Fruit fly (Drosophila melanogaster) whole organism, embryonic: ENCODE data around the gene udt.

Experiments
- Ada2b ChIP-seq: fragments of 200-800 bp; sonication (Bioruptor generic); IDR thresholded peaks from 2 replicates; pipeline ENCODE4 v1.3.6; 2022; ENCODE audit warnings: missing biosample characterization, missing genetic modification characterization
- Atf6 ChIP-seq: fragments of 200-800 bp; sonication (Bioruptor generic); IDR thresholded peaks from 2 replicates; pipeline ENCODE4 v1.3.6; 2022; ENCODE audit warnings: missing biosample characterization, missing genetic modification characterization
- CG10543 ChIP-seq: fragments of 200-800 bp; sonication (Bioruptor generic); optimal IDR thresholded peaks from 3 replicates; lab custom pipeline; 2017; ENCODE audit warnings: missing biosample characterization, mild to moderate bottlenecking, missing genetic modification characterization, moderate library complexity
- CG12942 ChIP-seq: fragments of 200-800 bp; sonication (Bioruptor generic); optimal IDR thresholded peaks from 3 replicates; lab custom pipeline; 2016; ENCODE audit warnings: missing biosample characterization, missing genetic modification characterization
- CG14965 ChIP-seq: fragments of 200-800 bp; sonication (Bioruptor generic); optimal IDR thresholded peaks from 2 replicates; lab custom pipeline; 2016; ENCODE audit warnings: missing biosample characterization, missing genetic modification characterization, borderline replicate concordance
- CG15601 ChIP-seq: fragments of 200-800 bp; sonication (Bioruptor generic); optimal IDR thresholded peaks from 3 replicates; lab custom pipeline; 2019; ENCODE audit warnings: missing biosample characterization, mild to moderate bottlenecking, missing genetic modification characterization, moderate library complexity
- CG17328 ChIP-seq: fragments of 200-800 bp; sonication (Bioruptor generic); IDR thresholded peaks from 2 replicates; pipeline ENCODE4 v1.3.6; 2022; ENCODE audit warnings: missing biosample characterization, missing genetic modification characterization
- CG2120 ChIP-seq: fragments of 200-800 bp; sonication (Bioruptor generic); optimal IDR thresholded peaks from 3 replicates; lab custom pipeline; 2016; ENCODE audit warnings: missing biosample characterization, missing genetic modification characterization
- CG2712 ChIP-seq: fragments of 200-800 bp; optimal IDR thresholded peaks from 3 replicates; lab custom pipeline; 2019; ENCODE audit warnings: missing biosample characterization, mild to moderate bottlenecking, missing genetic modification characterization, moderate library complexity
- CG30020 ChIP-seq: fragments of 200-800 bp; optimal IDR thresholded peaks from 2 replicates; lab custom pipeline; 2019; ENCODE audit warnings: missing biosample characterization, mild to moderate bottlenecking, missing genetic modification characterization, moderate library complexity
- CG3407 ChIP-seq: fragments of 200-800 bp; sonication (Bioruptor generic); optimal IDR thresholded peaks from 2 replicates; lab custom pipeline; 2018; ENCODE audit warnings: missing biosample characterization, mild to moderate bottlenecking, missing genetic modification characterization
- CG43689 ChIP-seq: fragments of 200-800 bp; sonication (Bioruptor generic); IDR thresholded peaks from 2 replicates; pipeline ENCODE4 v1.3.6; 2022; ENCODE audit warnings: missing biosample characterization, missing genetic modification characterization
- CG4617 ChIP-seq: fragments of 200-800 bp; sonication (Bioruptor generic); optimal IDR thresholded peaks from 3 replicates; lab custom pipeline; 2016; ENCODE audit warnings: missing biosample characterization, missing genetic modification characterization, borderline replicate concordance
- CG6813 ChIP-seq: fragments of 200-800 bp; sonication (Bioruptor generic); optimal IDR thresholded peaks from 2 replicates; lab custom pipeline; 2017; ENCODE audit warnings: missing biosample characterization, missing genetic modification characterization, mild to moderate bottlenecking, moderate library complexity, missing genetic modification reagents
- CG7271 ChIP-seq: fragments of 200-800 bp; sonication (Bioruptor generic); optimal IDR thresholded peaks from 2 replicates; lab custom pipeline; 2018; ENCODE audit warnings: missing biosample characterization, mild to moderate bottlenecking, missing genetic modification characterization, moderate library complexity
- CrebB ChIP-seq: fragments of 200-800 bp; sonication (Bioruptor generic); optimal IDR thresholded peaks from 3 replicates; lab custom pipeline; 2018; ENCODE audit warnings: missing biosample characterization, mild to moderate bottlenecking, missing genetic modification characterization
- Dip2 ChIP-seq: fragments of 200-800 bp; sonication (Bioruptor generic); IDR thresholded peaks from 2 replicates; pipeline ENCODE4 v1.3.6; 2022; ENCODE audit warnings: missing biosample characterization, missing genetic modification characterization
- Fer2 ChIP-seq: fragments of 200-800 bp; sonication (Bioruptor generic); optimal IDR thresholded peaks from 2 replicates; lab custom pipeline; 2018; ENCODE audit warnings: missing biosample characterization, mild to moderate bottlenecking, missing genetic modification characterization, moderate library complexity
- GATAe ChIP-seq: fragments of 200-800 bp; sonication (Bioruptor generic); conservative IDR thresholded peaks from 2 replicates; pipeline ENCODE4 v1.3.6; 2022; ENCODE audit warnings: missing biosample characterization, missing genetic modification characterization
- Hand ChIP-seq: fragments of 200-800 bp; sonication (Bioruptor generic); optimal IDR thresholded peaks from 2 replicates; lab custom pipeline; 2017; ENCODE audit warnings: mild to moderate bottlenecking, missing biosample characterization, missing genetic modification reagents, missing genetic modification characterization
- Hr51 ChIP-seq, 2 experiments: fragments of 200-800 bp; sonication (Bioruptor generic); optimal IDR thresholded peaks; 2 replicates in 1 of 2; 3 replicates in 1 of 2; lab custom pipeline; 2016 to 2018; ENCODE audit warnings: missing biosample characterization in 2 of 2, missing genetic modification characterization in 2 of 2, mild to moderate bottlenecking in 1 of 2, moderate library complexity in 1 of 2
- MBD-R2 ChIP-seq: fragments of 200-800 bp; sonication (Bioruptor generic); IDR thresholded peaks from 2 replicates; pipeline ENCODE4 v1.3.6; 2022; ENCODE audit warnings: missing biosample characterization, missing genetic modification characterization
- Med ChIP-seq: fragments of 200-800 bp; sonication (Bioruptor generic); peaks from one replicate; lab custom pipeline; 2016; ENCODE audit warnings: missing biosample characterization, missing genetic modification characterization, mild to moderate bottlenecking, inconsistent platforms, moderate library complexity
- Nf-YA ChIP-seq: fragments of 200-800 bp; sonication (Bioruptor generic); IDR thresholded peaks from 2 replicates; pipeline ENCODE4 v1.3.6; 2022; ENCODE audit warnings: missing biosample characterization, missing genetic modification characterization
- NfI ChIP-seq: fragments of 200-800 bp; sonication (Bioruptor generic); optimal IDR thresholded peaks from 3 replicates; lab custom pipeline; 2018; ENCODE audit warnings: missing biosample characterization, mild to moderate bottlenecking, missing genetic modification characterization, moderate library complexity
- Opbp ChIP-seq: fragments of 200-800 bp; sonication (Bioruptor generic); IDR thresholded peaks from 3 replicates; pipeline ENCODE4 v1.3.6; 2022; ENCODE audit warnings: missing biosample characterization, missing genetic modification characterization; ENCODE audit not compliant: partially characterized antibody
- Scr ChIP-seq: fragments of 200-800 bp; sonication (Bioruptor generic); IDR thresholded peaks from 2 replicates; pipeline ENCODE4 v1.3.6; 2022; ENCODE audit warnings: missing biosample characterization, missing genetic modification characterization; ENCODE audit not compliant: partially characterized antibody
- Sin3A ChIP-seq: fragments of >200 bp; optimal IDR thresholded peaks from 2 replicates; lab custom pipeline; 2018
- TFAM ChIP-seq: fragments of 200-800 bp; sonication (Bioruptor generic); optimal IDR thresholded peaks from 2 replicates; lab custom pipeline; 2017; ENCODE audit warnings: missing biosample characterization, missing genetic modification characterization, inconsistent platforms
- aop ChIP-seq: fragments of 200-800 bp; sonication (Bioruptor generic); IDR thresholded peaks from 2 replicates; pipeline ENCODE4 v1.3.6; 2022; ENCODE audit warnings: missing biosample characterization, missing genetic modification characterization
- bbx ChIP-seq: fragments of 200-800 bp; sonication (Bioruptor generic); IDR thresholded peaks from 2 replicates; pipeline ENCODE4 v1.3.6; 2022; ENCODE audit warnings: missing biosample characterization, missing genetic modification characterization; ENCODE audit not compliant: partially characterized antibody
- bigmax ChIP-seq: fragments of 200-800 bp; sonication (Bioruptor generic); optimal IDR thresholded peaks from 2 replicates; lab custom pipeline; 2018; ENCODE audit warnings: missing biosample characterization, mild to moderate bottlenecking, missing genetic modification characterization
- cad ChIP-seq: fragments of >200 bp; optimal IDR thresholded peaks from 2 replicates; lab custom pipeline; 2017; ENCODE audit warnings: missing biosample characterization, missing genetic modification characterization
- crp ChIP-seq, 2 experiments: fragments of 200-800 bp; sonication (Bioruptor generic); optimal IDR thresholded peaks; 2 replicates in 1 of 2; 3 replicates in 1 of 2; lab custom pipeline; 2017; ENCODE audit warnings: missing biosample characterization in 2 of 2, missing genetic modification characterization in 2 of 2, mild to moderate bottlenecking in 1 of 2, moderate library complexity in 1 of 2
- ems ChIP-seq: fragments of 200-800 bp; sonication (Bioruptor generic); optimal IDR thresholded peaks from 3 replicates; lab custom pipeline; 2016; ENCODE audit warnings: missing biosample characterization, missing genetic modification characterization
- ewg ChIP-seq: fragments of 200-800 bp; sonication (Bioruptor generic); optimal IDR thresholded peaks from 3 replicates; lab custom pipeline; 2017; ENCODE audit warnings: mild to moderate bottlenecking, missing biosample characterization, missing genetic modification reagents, missing genetic modification characterization
- eyg ChIP-seq: fragments of 200-800 bp; sonication (Bioruptor generic); optimal IDR thresholded peaks from 3 replicates; lab custom pipeline; 2016; ENCODE audit warnings: missing biosample characterization, missing genetic modification characterization
- ind ChIP-seq: fragments of 200-800 bp; sonication (Bioruptor generic); optimal IDR thresholded peaks from 3 replicates; lab custom pipeline; 2016; ENCODE audit warnings: missing biosample characterization, missing genetic modification characterization
- inv ChIP-seq: fragments of 200-800 bp; sonication (Bioruptor generic); IDR thresholded peaks from 2 replicates; pipeline ENCODE4 v1.3.6; 2022; ENCODE audit warnings: missing biosample characterization, missing genetic modification characterization; ENCODE audit not compliant: partially characterized antibody
- nerfin-1 ChIP-seq: fragments of 200-800 bp; sonication (Bioruptor generic); optimal IDR thresholded peaks from 3 replicates; lab custom pipeline; 2019; ENCODE audit warnings: missing biosample characterization, mild to moderate bottlenecking, missing genetic modification characterization, moderate library complexity
- p53 ChIP-seq: fragments of 200-800 bp; sonication (Bioruptor generic); optimal IDR thresholded peaks from 2 replicates; lab custom pipeline; 2016; ENCODE audit warnings: missing biosample characterization, missing genetic modification characterization
- pan ChIP-seq, 4 experiments: fragments of >200 bp in 3 of 4; fragments of 200-800 bp in 1 of 4; sonication (Bioruptor generic) in 1 of 4; optimal IDR thresholded peaks in 3 of 4; IDR thresholded peaks in 1 of 4; 2 replicates each; pipeline versions ENCODE4 v1.3.6 to Lab custom; 2017 to 2022; ENCODE audit warnings: missing biosample characterization in 2 of 4, missing genetic modification characterization in 2 of 4, mixed read lengths in 1 of 4
- pb ChIP-seq: fragments of 200-800 bp; sonication (Bioruptor generic); optimal IDR thresholded peaks from 3 replicates; lab custom pipeline; 2016; ENCODE audit warnings: missing biosample characterization, missing genetic modification characterization
- peb ChIP-seq: fragments of 200-800 bp; sonication (Bioruptor generic); IDR thresholded peaks from 2 replicates; pipeline ENCODE4 v1.3.6; 2022; ENCODE audit warnings: missing biosample characterization, missing genetic modification characterization
- ro ChIP-seq: fragments of 200-800 bp; sonication (Bioruptor generic); IDR thresholded peaks from 2 replicates; pipeline ENCODE4 v1.3.6; 2022; ENCODE audit warnings: missing biosample characterization, missing genetic modification characterization
- so ChIP-seq: fragments of 200-800 bp; sonication (Bioruptor generic); IDR thresholded peaks from 3 replicates; pipeline ENCODE4 v1.3.6; 2022; ENCODE audit warnings: missing biosample characterization, missing genetic modification characterization
- unc-4 ChIP-seq: fragments of 200-800 bp; sonication (Bioruptor generic); IDR thresholded peaks from 2 replicates; pipeline ENCODE4 v1.3.6; 2022; ENCODE audit warnings: missing biosample characterization, missing genetic modification characterization; ENCODE audit not compliant: partially characterized antibody
- zf30C ChIP-seq: fragments of 200-800 bp; sonication (Bioruptor generic); optimal IDR thresholded peaks from 3 replicates; lab custom pipeline; 2018; ENCODE audit warnings: missing biosample characterization, mild to moderate bottlenecking, missing genetic modification characterization

udt gene

dm6 chr3R:23729632-23730471, 33.2 kb downstream of the udt start (continued):
- TF ChIP-seq CG7271 (tag; lab: Kevin White, UChicago) (no peak), NfI (GFP tag; lab: Kevin White, UChicago) (no peak), Opbp (GFP tag; lab: Robert Waterston, UW) (peak; percentile 75), Scr (peak; percentile 61), CG3407 (GFP tag; lab: Kevin White, UChicago) (no peak), aop (no peak), Atf6 (peak; percentile 40; the same call in 1 of the 2 replicates), CG10543 (GFP tag; lab: Kevin White, UChicago) (no peak), CG2120 (GFP tag; lab: Kevin White, UChicago) (no peak), p53 (GFP tag; lab: Kevin White, UChicago) (no peak), CG30020 (no peak), so (GFP tag; lab: Robert Waterston, UW) (peak; percentile 25; the same call in 1 of the 3 replicates), Ada2b (no peak), CrebB (peak; percentile 25), nerfin-1 (tag; lab: Kevin White, UChicago) (peak; percentile 65), eyg (no peak), pan (optimal IDR thresholded peaks at IDR 0.05; lab: Kevin White, UChicago) (no peak), pan (GFP tag; optimal IDR thresholded peaks at IDR 0.05 in 1 of 2, IDR thresholded peaks at IDR 0.05 in 1 of 2) (peak in 1 of 2 experiments; percentile 32), Sin3A (lab: Kevin White, UChicago) (no peak), ro (no peak), GATAe (GFP tag; lab: Robert Waterston, UW) (no peak), peb (no peak), CG6813 (GFP tag; lab: Kevin White, UChicago) (no peak), Dip2 (GFP tag; lab: Robert Waterston, UW) (no peak), bigmax (GFP tag; lab: Kevin White, UChicago) (no peak), cad (peak; percentile 5), CG17328 (GFP tag; lab: Robert Waterston, UW) (0 out of 2 replicates have a peak, but pooled peaks have one; percentile 28), crp (GFP tag; optimal IDR thresholded peaks at IDR 0.05; lab: Kevin White, UChicago) (no peak), CG2712 (tag; lab: Kevin White, UChicago) (no peak), Fer2 (tag; lab: Kevin White, UChicago) (no peak), ewg (GFP tag; lab: Kevin White, UChicago) (no peak), Med (GFP tag; lab: Kevin White, UChicago) (no peak), pb (GFP tag; lab: Kevin White, UChicago) (no peak), inv (GFP tag; lab: Robert Waterston, UW) (peak; percentile 45), CG14965 (GFP tag; lab: Kevin White, UChicago) (no peak), Nf-YA (GFP tag; lab: Robert Waterston, UW) (no peak), ems (GFP tag; lab: Kevin White, UChicago) (no peak), CG4617 (GFP tag; lab: Kevin White, UChicago) (no peak), CG12942 (GFP tag; lab: Kevin White, UChicago) (no peak), CG15601 (tag; lab: Kevin White, UChicago) (peak; percentile 36), unc-4 (GFP tag; lab: Robert Waterston, UW) (0 out of 2 replicates have a peak, but pooled peaks have one; percentile 41), zf30C (GFP tag; lab: Kevin White, UChicago) (no peak), TFAM (GFP tag; lab: Kevin White, UChicago) (no peak), ind (GFP tag; lab: Kevin White, UChicago) (no peak), Hand (GFP tag; lab: Kevin White, UChicago) (no peak), CG43689 (GFP tag; lab: Robert Waterston, UW) (no peak), Hr51 (GFP tag; optimal IDR thresholded peaks at IDR 0.05; lab: Kevin White, UChicago) (no peak), bbx (GFP tag; lab: Robert Waterston, UW) (peak; percentile 78), MBD-R2 (GFP tag; lab: Robert Waterston, UW) (no peak; the same call in 1 of the 2 replicates)
